Fruit fly (Drosophila melanogaster) whole organism, prepupa: ENCODE measurements around the gene wek.

ENCODE experiments used
- Blimp-1 ChIP-seq: fragments of 200-800 bp; sonication (Bioruptor generic); optimal IDR thresholded peaks from 3 replicates; lab custom pipeline; 2017; ENCODE audit warnings: missing biosample characterization, missing genetic modification characterization, mild to moderate bottlenecking, moderate library complexity, missing genetic modification reagents
- CG10631 ChIP-seq: fragments of 200-800 bp; sonication (Bioruptor generic); optimal IDR thresholded peaks from 2 replicates; lab custom pipeline; 2016; ENCODE audit warnings: missing biosample characterization, missing genetic modification characterization
- CG10669 ChIP-seq: fragments of 200-800 bp; sonication (Bioruptor generic); optimal IDR thresholded peaks from 3 replicates; lab custom pipeline; 2018; ENCODE audit warnings: missing biosample characterization, mild to moderate bottlenecking, missing genetic modification characterization, moderate library complexity
- CG11294 ChIP-seq: fragments of 200-800 bp; sonication (Bioruptor generic); IDR thresholded peaks from 2 replicates; pipeline ENCODE4 v1.3.6; 2022; ENCODE audit warnings: missing biosample characterization, missing genetic modification characterization
- CG15336 ChIP-seq: fragments of 200-800 bp; sonication (Bioruptor generic); IDR thresholded peaks from 2 replicates; pipeline ENCODE4 v1.3.6; 2022; ENCODE audit warnings: missing biosample characterization, missing genetic modification characterization
- CG1621 ChIP-seq: fragments of 200-800 bp; sonication (Bioruptor generic); optimal IDR thresholded peaks from 3 replicates; lab custom pipeline; 2018; ENCODE audit warnings: missing biosample characterization, mild to moderate bottlenecking, missing genetic modification characterization
- CG3032 ChIP-seq: fragments of 200-800 bp; optimal IDR thresholded peaks from 2 replicates; lab custom pipeline; 2019; ENCODE audit warnings: missing biosample characterization, mild to moderate bottlenecking, missing genetic modification characterization, moderate library complexity
- CG31627 ChIP-seq: fragments of 200-800 bp; sonication (Bioruptor generic); optimal IDR thresholded peaks from 3 replicates; lab custom pipeline; 2016; ENCODE audit warnings: missing biosample characterization, missing genetic modification characterization
- CG32006 ChIP-seq: fragments of 200-800 bp; sonication (Bioruptor generic); optimal IDR thresholded peaks from 3 replicates; lab custom pipeline; 2017; ENCODE audit warnings: missing biosample characterization, mild to moderate bottlenecking, missing genetic modification characterization
- CG34406 ChIP-seq: fragments of 200-800 bp; sonication (Bioruptor generic); optimal IDR thresholded peaks from 3 replicates; lab custom pipeline; 2016; ENCODE audit warnings: missing biosample characterization, missing genetic modification characterization
- CG6163 ChIP-seq: fragments of 200-800 bp; sonication (Bioruptor generic); IDR thresholded peaks from 3 replicates; pipeline ENCODE4 v1.3.6; 2022; ENCODE audit warnings: missing biosample characterization, missing genetic modification characterization
- CG6276 ChIP-seq: fragments of 200-800 bp; sonication (Bioruptor generic); optimal IDR thresholded peaks from 2 replicates; lab custom pipeline; 2017; ENCODE audit warnings: missing biosample characterization, mild to moderate bottlenecking, missing genetic modification characterization
- CG6792 ChIP-seq: fragments of 200-800 bp; sonication (Bioruptor generic); optimal IDR thresholded peaks from 3 replicates; lab custom pipeline; 2016; ENCODE audit warnings: missing biosample characterization, missing genetic modification characterization
- CG6808 ChIP-seq: fragments of 200-800 bp; sonication (Bioruptor generic); optimal IDR thresholded peaks from 3 replicates; lab custom pipeline; 2017; ENCODE audit warnings: missing biosample characterization, missing genetic modification characterization, mild to moderate bottlenecking, moderate library complexity, missing genetic modification reagents
- CG6854 ChIP-seq: fragments of 200-800 bp; sonication (Bioruptor generic); optimal IDR thresholded peaks from 2 replicates; lab custom pipeline; 2017; ENCODE audit warnings: missing biosample characterization, mild to moderate bottlenecking, missing genetic modification characterization
- CG9139 ChIP-seq: fragments of 200-800 bp; sonication (Bioruptor generic); optimal IDR thresholded peaks from 3 replicates; lab custom pipeline; 2017; ENCODE audit warnings: missing biosample characterization, mild to moderate bottlenecking, missing genetic modification characterization
- Eip75B ChIP-seq: fragments of 200-800 bp; sonication (Bioruptor generic); optimal IDR thresholded peaks from 3 replicates; lab custom pipeline; 2016; ENCODE audit warnings: missing biosample characterization, missing genetic modification characterization
- Eip93F ChIP-seq: fragments of 200-800 bp; sonication (Bioruptor generic); optimal IDR thresholded peaks from 2 replicates; lab custom pipeline; 2016; ENCODE audit warnings: missing biosample characterization, mild to moderate bottlenecking, missing genetic modification characterization
- Ets21C ChIP-seq: fragments of 200-800 bp; sonication (Bioruptor generic); optimal IDR thresholded peaks from 3 replicates; lab custom pipeline; 2016; ENCODE audit warnings: missing biosample characterization, missing genetic modification characterization
- Ets96B ChIP-seq: fragments of 200-800 bp; optimal IDR thresholded peaks from 2 replicates; lab custom pipeline; 2019; ENCODE audit warnings: missing biosample characterization, mild to moderate bottlenecking, missing genetic modification characterization, moderate library complexity
- Gug ChIP-seq: fragments of 200-800 bp; sonication (Bioruptor generic); IDR thresholded peaks from 2 replicates; pipeline ENCODE4 v1.3.6; 2022; ENCODE audit warnings: missing biosample characterization, missing genetic modification characterization
- Hr38 ChIP-seq: sonication (Bioruptor generic); optimal IDR thresholded peaks from 2 replicates; lab custom pipeline; 2016; ENCODE audit warnings: missing biosample characterization, missing genetic modification characterization
- Hr39 ChIP-seq: fragments of 200-800 bp; sonication (Bioruptor generic); optimal IDR thresholded peaks from 2 replicates; lab custom pipeline; 2016; ENCODE audit warnings: missing biosample characterization, missing genetic modification characterization
- Lpt ChIP-seq: fragments of 200-800 bp; sonication (Bioruptor generic); optimal IDR thresholded peaks from 3 replicates; lab custom pipeline; 2016; ENCODE audit warnings: missing biosample characterization, missing genetic modification characterization
- OdsH ChIP-seq: fragments of 200-800 bp; sonication (Bioruptor generic); optimal IDR thresholded peaks from 3 replicates; lab custom pipeline; 2016; ENCODE audit warnings: missing biosample characterization, missing genetic modification characterization
- Smox ChIP-seq: fragments of 200-800 bp; sonication (Bioruptor generic); optimal IDR thresholded peaks from 3 replicates; lab custom pipeline; 2016; ENCODE audit warnings: missing biosample characterization, missing genetic modification characterization
- Sox102F ChIP-seq: fragments of 200-800 bp; sonication (Bioruptor generic); optimal IDR thresholded peaks from 2 replicates; lab custom pipeline; 2016; ENCODE audit warnings: missing biosample characterization, mild to moderate bottlenecking, missing genetic modification characterization
- Sox14 ChIP-seq: fragments of 200-800 bp; sonication (Bioruptor generic); optimal IDR thresholded peaks from 3 replicates; lab custom pipeline; 2016; ENCODE audit warnings: missing biosample characterization, missing genetic modification characterization
- Sox15 ChIP-seq: fragments of 200-800 bp; sonication (Bioruptor generic); optimal IDR thresholded peaks from 3 replicates; lab custom pipeline; 2016; ENCODE audit warnings: missing biosample characterization, missing genetic modification characterization
- acj6 ChIP-seq: fragments of 200-800 bp; sonication (Bioruptor generic); optimal IDR thresholded peaks from 3 replicates; lab custom pipeline; 2016; ENCODE audit warnings: missing biosample characterization, missing genetic modification characterization
- eg ChIP-seq: fragments of 200-800 bp; sonication (Bioruptor generic); IDR thresholded peaks from 3 replicates; pipeline ENCODE4 v1.3.6; 2022; ENCODE audit warnings: missing biosample characterization, missing genetic modification characterization
- esn ChIP-seq: fragments of 200-800 bp; sonication (Bioruptor generic); optimal IDR thresholded peaks from 2 replicates; lab custom pipeline; 2016; ENCODE audit warnings: missing biosample characterization, mild to moderate bottlenecking, missing genetic modification characterization, moderate library complexity
- fd59A ChIP-seq: fragments of 200-800 bp; sonication (Bioruptor generic); optimal IDR thresholded peaks from 2 replicates; lab custom pipeline; 2017; ENCODE audit warnings: missing biosample characterization, mild to moderate bottlenecking, missing genetic modification characterization, missing genetic modification reagents
- fd85E ChIP-seq: fragments of 200-800 bp; sonication (Bioruptor generic); optimal IDR thresholded peaks from 3 replicates; lab custom pipeline; 2016; ENCODE audit warnings: missing biosample characterization, missing genetic modification characterization
- fkh ChIP-seq: fragments of 200-800 bp; sonication (Bioruptor generic); optimal IDR thresholded peaks from 3 replicates; lab custom pipeline; 2017; ENCODE audit warnings: missing biosample characterization, mild to moderate bottlenecking, missing genetic modification characterization, moderate library complexity
- lz ChIP-seq: fragments of 200-800 bp; sonication (Bioruptor generic); optimal IDR thresholded peaks from 3 replicates; lab custom pipeline; 2016; ENCODE audit warnings: missing biosample characterization, missing genetic modification characterization
- salr ChIP-seq, 2 experiments: fragments of 200-800 bp; sonication (Bioruptor generic); optimal IDR thresholded peaks; 3 replicates each; lab custom pipeline; 2016 to 2018; ENCODE audit warnings: missing biosample characterization in 2 of 2, missing genetic modification characterization in 2 of 2, mild to moderate bottlenecking in 1 of 2
- svp ChIP-seq: fragments of 200-800 bp; sonication (Bioruptor generic); peaks from one replicate; lab custom pipeline; 2016; ENCODE audit warnings: missing biosample characterization, missing genetic modification characterization
- topi ChIP-seq: fragments of 200-800 bp; sonication (Bioruptor generic); optimal IDR thresholded peaks from 3 replicates; lab custom pipeline; 2016; ENCODE audit warnings: missing biosample characterization, missing genetic modification characterization
- vri ChIP-seq: fragments of 200-800 bp; sonication (Bioruptor generic); optimal IDR thresholded peaks from 3 replicates; lab custom pipeline; 2016; ENCODE audit warnings: missing biosample characterization, mild to moderate bottlenecking, missing genetic modification characterization

Gene wek

dm6 chr2L:15761409-15762407, 6.4 kb downstream of the wek start (continued):
- TF ChIP-seq CG3032 (tag; lab: Kevin White, UChicago) (peak; percentile 84), Hr38 (GFP tag; lab: Kevin White, UChicago) (no peak), fkh (GFP tag; lab: Kevin White, UChicago) (peak; percentile 62), CG9139 (no peak), Hr39 (GFP tag; lab: Kevin White, UChicago) (peak; percentile 70), salr (GFP tag; optimal IDR thresholded peaks at IDR 0.05; lab: Kevin White, UChicago) (no peak), CG11294 (GFP tag; lab: Robert Waterston, UW) (peak; percentile 71), Lpt (GFP tag; lab: Kevin White, UChicago) (peak; percentile 67), svp (peak; percentile 93), CG34406 (peak; percentile 90), CG10631 (GFP tag; lab: Kevin White, UChicago) (peak; percentile 78), Ets21C (GFP tag; lab: Kevin White, UChicago) (peak; percentile 73), acj6 (GFP tag; lab: Kevin White, UChicago) (peak; percentile 88), topi (peak; percentile 88), lz (GFP tag; lab: Kevin White, UChicago) (peak; percentile 84), Eip93F (GFP tag; lab: Kevin White, UChicago) (peak; percentile 27)

dm6 chr2L:15760666-15761065, 7.5 kb downstream of the wek start:
- TF ChIP-seq CG32006 = no peak
- 0 out of 2 replicates have a peak, but pooled peaks have one; percentile 20 for TF ChIP-seq CG15336 (GFP tag; lab: Robert Waterston, UW)
- peak; percentile 39; the same call in 2 of the 3 replicates for TF ChIP-seq eg (GFP tag; lab: Robert Waterston, UW)

- TF ChIP-seq OdsH (GFP tag; lab: Kevin White, UChicago) (no peak), CG6854 (no peak), svp (no peak), vri (no peak)
Measured at dm6 chr2L:15752096-15752495, 16.1 kb downstream of the wek start, which contains the start of gene Mtr4. Mtr4 (plus strand) TSS chr2L:15752263.

dm6 chr2L:15751259-15751555, 16.9 kb downstream of the wek start:
- TF ChIP-seq Sox15 (GFP tag; lab: Kevin White, UChicago) = no peak
- peak; percentile 9 for TF ChIP-seq CG6792 (GFP tag; lab: Kevin White, UChicago)

- TF ChIP-seq CG3032 (tag; lab: Kevin White, UChicago) (no peak), vri (peak; percentile 59), CG10669 (no peak), Gug (GFP tag; lab: Robert Waterston, UW) (no peak), CG6276 (GFP tag; lab: Kevin White, UChicago) (no peak), CG31627 (peak; percentile 54), fd85E (no peak), CG6808 (GFP tag; lab: Kevin White, UChicago) (no peak), CG6163 (GFP tag; lab: Robert Waterston, UW) (no peak), CG10631 (GFP tag; lab: Kevin White, UChicago) (no peak), Blimp-1 (GFP tag; lab: Kevin White, UChicago) (no peak), fd59A (GFP tag; lab: Kevin White, UChicago) (no peak), Sox102F (GFP tag; lab: Kevin White, UChicago) (no peak), Sox14 (GFP tag; lab: Kevin White, UChicago) (no peak), salr (GFP tag; optimal IDR thresholded peaks at IDR 0.05; lab: Kevin White, UChicago) (no peak), Eip93F (GFP tag; lab: Kevin White, UChicago) (no peak), Hr39 (GFP tag; lab: Kevin White, UChicago) (no peak), Eip75B (GFP tag; lab: Kevin White, UChicago) (no peak), CG1621 (tag; lab: Kevin White, UChicago) (no peak), Smox (no peak), OdsH (GFP tag; lab: Kevin White, UChicago) (no peak), esn (GFP tag; lab: Kevin White, UChicago) (peak; percentile 36), CG34406 (no peak), CG6854 (no peak), CG15336 (GFP tag; lab: Robert Waterston, UW) (no peak), Ets96B (tag; lab: Kevin White, UChicago) (no peak), lz (GFP tag; lab: Kevin White, UChicago) (peak; percentile 40)
- TF ChIP-seq, all 60 proteins: peak for 4
Measured at dm6 chr2L:15750523-15751258, 17.5 kb downstream of the wek start, which contains the start of gene ND-B17. ND-B17 (minus strand) TSS chr2L:15751078.
